Fruit fly (Drosophila melanogaster) Kc167 (cell line): ENCODE data around the gene CG10116.

Experiments
- Myc ChIP-seq: fragments of >200 bp; optimal IDR thresholded peaks from 2 replicates; lab custom pipeline; 2017; ENCODE audit warnings: missing external identifiers
- h ChIP-seq: fragments of >200 bp; optimal IDR thresholded peaks from 3 replicates; lab custom pipeline; 2018; ENCODE audit warnings: missing external identifiers
- insv ChIP-seq: fragments of >200 bp; optimal IDR thresholded peaks from 3 replicates; lab custom pipeline; 2018; ENCODE audit warnings: missing external identifiers
- psq ChIP-seq: fragments of >200 bp; optimal IDR thresholded peaks from 2 replicates; lab custom pipeline; 2017; ENCODE audit warnings: missing external identifiers

- no peak for TF ChIP-seq psq (lab: Kevin White, UChicago)
- TF ChIP-seq insv = no peak
- TF ChIP-seq Myc (lab: Kevin White, UChicago) = no peak
- TF ChIP-seq h = no peak
Observed at dm6 chr3L:13437654-13438053, 19.4 kb downstream of the CG10116 start, which contains the start of gene CG10725.
